Fruit fly (Drosophila melanogaster) whole organism, embryonic: ENCODE data around the gene TfAP-2.

Experiments used
- Ada2b ChIP-seq: fragments of 200-800 bp; sonication (Bioruptor generic); IDR thresholded peaks from 2 replicates; pipeline ENCODE4 v1.3.6; 2022; ENCODE audit warnings: missing biosample characterization, missing genetic modification characterization
- Bteb2 ChIP-seq: fragments of 200-800 bp; sonication (Bioruptor generic); optimal IDR thresholded peaks from 2 replicates; lab custom pipeline; 2016; ENCODE audit warnings: missing biosample characterization, missing genetic modification characterization
- C15 ChIP-seq: fragments of 200-800 bp; sonication (Bioruptor generic); IDR thresholded peaks from 3 replicates; pipeline ENCODE4 v1.3.6; 2022; ENCODE audit warnings: missing biosample characterization, missing genetic modification characterization
- CG10267 ChIP-seq: fragments of 200-800 bp; sonication (Bioruptor generic); optimal IDR thresholded peaks from 2 replicates; lab custom pipeline; 2018; ENCODE audit warnings: missing biosample characterization, mild to moderate bottlenecking, missing genetic modification characterization, moderate library complexity
- CG12071 ChIP-seq: fragments of 200-800 bp; sonication (Bioruptor generic); optimal IDR thresholded peaks from 3 replicates; lab custom pipeline; 2018; ENCODE audit warnings: missing biosample characterization, mild to moderate bottlenecking, missing genetic modification characterization
- CG12155 ChIP-seq: fragments of 200-800 bp; sonication (Bioruptor generic); optimal IDR thresholded peaks from 3 replicates; lab custom pipeline; 2016; ENCODE audit warnings: missing biosample characterization, missing genetic modification characterization
- CG12391 ChIP-seq: fragments of 200-800 bp; sonication (Bioruptor generic); optimal IDR thresholded peaks from 3 replicates; lab custom pipeline; 2018; ENCODE audit warnings: missing biosample characterization, mild to moderate bottlenecking, missing genetic modification characterization, moderate library complexity
- CG12942 ChIP-seq: fragments of 200-800 bp; sonication (Bioruptor generic); optimal IDR thresholded peaks from 3 replicates; lab custom pipeline; 2016; ENCODE audit warnings: missing biosample characterization, missing genetic modification characterization
- CG14014 ChIP-seq: fragments of 200-800 bp; sonication (Bioruptor generic); IDR thresholded peaks from 2 replicates; pipeline ENCODE4 v1.3.6; 2022; ENCODE audit warnings: missing biosample characterization, missing genetic modification characterization
- CG15073 ChIP-seq: fragments of 200-800 bp; sonication (Bioruptor generic); optimal IDR thresholded peaks from 2 replicates; lab custom pipeline; 2016; ENCODE audit warnings: missing biosample characterization, missing genetic modification characterization
- CG1603 ChIP-seq: fragments of 200-800 bp; sonication (Bioruptor generic); optimal IDR thresholded peaks from 2 replicates; lab custom pipeline; 2019; ENCODE audit warnings: missing biosample characterization, mild to moderate bottlenecking, missing genetic modification characterization, moderate library complexity
- CG16813 ChIP-seq: fragments of 200-800 bp; sonication (Bioruptor generic); IDR thresholded peaks from 3 replicates; pipeline ENCODE4 v1.3.6; 2022; ENCODE audit warnings: missing biosample characterization, missing genetic modification characterization; ENCODE audit not compliant: partially characterized antibody
- CG18011 ChIP-seq: fragments of 200-800 bp; sonication (Bioruptor generic); optimal IDR thresholded peaks from 2 replicates; lab custom pipeline; 2017; ENCODE audit warnings: missing biosample characterization, missing genetic modification characterization, mild to moderate bottlenecking, moderate library complexity, missing genotype
- CG18619 ChIP-seq: fragments of 200-800 bp; sonication (Bioruptor generic); optimal IDR thresholded peaks from 3 replicates; lab custom pipeline; 2017; ENCODE audit warnings: missing biosample characterization, mild to moderate bottlenecking, missing genetic modification characterization
- CG2199 ChIP-seq: fragments of 200-800 bp; sonication (Bioruptor generic); IDR thresholded peaks from 3 replicates; pipeline ENCODE4 v1.3.6; 2022; ENCODE audit warnings: missing biosample characterization, missing genetic modification characterization
- CG2875 ChIP-seq: fragments of 200-800 bp; sonication (Bioruptor generic); optimal IDR thresholded peaks from 2 replicates; lab custom pipeline; 2017; ENCODE audit warnings: missing biosample characterization, mild to moderate bottlenecking, missing genetic modification characterization, missing genetic modification reagents
- CG3065 ChIP-seq: fragments of 200-800 bp; sonication (Bioruptor generic); optimal IDR thresholded peaks from 2 replicates; lab custom pipeline; 2016; ENCODE audit warnings: missing biosample characterization, missing genetic modification characterization
- CG31224 ChIP-seq: fragments of 200-800 bp; sonication (Bioruptor generic); IDR thresholded peaks from 2 replicates; pipeline ENCODE4 v1.3.6; 2022; ENCODE audit warnings: missing biosample characterization, missing genetic modification characterization
- CG3726 ChIP-seq: fragments of 200-800 bp; sonication (Bioruptor generic); IDR thresholded peaks from 3 replicates; pipeline ENCODE4, ENCODE4 v1.3.6; 2022; ENCODE audit warnings: missing biosample characterization, missing genetic modification characterization
- CG4328 ChIP-seq: fragments of 200-800 bp; sonication (Bioruptor generic); optimal IDR thresholded peaks from 3 replicates; lab custom pipeline; 2017; ENCODE audit warnings: missing biosample characterization, missing genetic modification reagents, missing genetic modification characterization
- CG6854 ChIP-seq: fragments of 200-800 bp; sonication (Bioruptor generic); optimal IDR thresholded peaks from 3 replicates; lab custom pipeline; 2017; ENCODE audit warnings: missing biosample characterization, mild to moderate bottlenecking, missing genetic modification characterization
- CG8388 ChIP-seq: fragments of 200-800 bp; sonication (Bioruptor generic); optimal IDR thresholded peaks from 2 replicates; lab custom pipeline; 2019; ENCODE audit warnings: missing biosample characterization, mild to moderate bottlenecking, missing genetic modification characterization, moderate library complexity
- CG8765 ChIP-seq: fragments of 200-800 bp; sonication (Bioruptor generic); IDR thresholded peaks from 2 replicates; pipeline ENCODE4 v1.3.6; 2022; ENCODE audit warnings: missing biosample characterization, missing genetic modification characterization
- Camta ChIP-seq: fragments of 200-800 bp; sonication (Bioruptor generic); optimal IDR thresholded peaks from 2 replicates; lab custom pipeline; 2016; ENCODE audit warnings: missing biosample characterization, missing genetic modification characterization
- Deaf1 ChIP-seq: fragments of 200-800 bp; optimal IDR thresholded peaks from 3 replicates; lab custom pipeline; 2019; ENCODE audit warnings: missing biosample characterization, mild to moderate bottlenecking, missing genetic modification characterization, moderate library complexity
- Hmx ChIP-seq: fragments of 200-800 bp; sonication (Bioruptor generic); optimal IDR thresholded peaks from 2 replicates; lab custom pipeline; 2016; ENCODE audit warnings: missing biosample characterization, missing genetic modification characterization
- MBD-R2 ChIP-seq: fragments of 200-800 bp; sonication (Bioruptor generic); IDR thresholded peaks from 2 replicates; pipeline ENCODE4 v1.3.6; 2022; ENCODE audit warnings: missing biosample characterization, missing genetic modification characterization
- NFAT ChIP-seq: fragments of 200-800 bp; sonication (Bioruptor generic); IDR thresholded peaks from 2 replicates; pipeline ENCODE4 v1.3.6; 2022; ENCODE audit warnings: missing biosample characterization, missing genetic modification characterization
- Oaz ChIP-seq: fragments of 200-800 bp; sonication (Bioruptor generic); IDR thresholded peaks from 2 replicates; pipeline ENCODE4 v1.3.6; 2022; ENCODE audit warnings: missing biosample characterization, missing genetic modification characterization
- Optix ChIP-seq: fragments of 200-800 bp; sonication (Bioruptor generic); IDR thresholded peaks from 3 replicates; pipeline ENCODE4 v1.3.6; 2022; ENCODE audit warnings: missing biosample characterization, missing genetic modification characterization
- Ptx1 ChIP-seq: fragments of 200-800 bp; sonication (Bioruptor generic); IDR thresholded peaks from 2 replicates; pipeline ENCODE4 v1.3.6; 2022; ENCODE audit warnings: missing biosample characterization, missing genetic modification characterization
- Ravus ChIP-seq: fragments of 200-800 bp; sonication (Bioruptor generic); IDR thresholded peaks from 2 replicates; pipeline ENCODE4 v1.3.6; 2022; ENCODE audit warnings: missing biosample characterization, missing genetic modification characterization
- Six4 ChIP-seq: fragments of 200-800 bp; sonication (Bioruptor generic); optimal IDR thresholded peaks from 2 replicates; lab custom pipeline; 2016; ENCODE audit warnings: missing biosample characterization, missing genetic modification characterization
- aop ChIP-seq: fragments of 200-800 bp; sonication (Bioruptor generic); IDR thresholded peaks from 2 replicates; pipeline ENCODE4 v1.3.6; 2022; ENCODE audit warnings: missing biosample characterization, missing genetic modification characterization
- ase ChIP-seq: fragments of 200-800 bp; sonication (Bioruptor generic); IDR thresholded peaks from 3 replicates; pipeline ENCODE4 v1.3.6; 2022; ENCODE audit warnings: missing biosample characterization, missing genetic modification characterization
- bowl ChIP-seq: fragments of 200-800 bp; sonication (Bioruptor generic); IDR thresholded peaks from 2 replicates; pipeline ENCODE4 v1.3.6; 2022; ENCODE audit warnings: missing biosample characterization, missing genetic modification characterization
- crol ChIP-seq: fragments of 200-800 bp; sonication (Bioruptor generic); IDR thresholded peaks from 2 replicates; pipeline ENCODE4 v1.3.6; 2022; ENCODE audit warnings: missing biosample characterization, missing genetic modification characterization
- dimm ChIP-seq: fragments of 200-800 bp; sonication (Bioruptor generic); IDR thresholded peaks from 2 replicates; pipeline ENCODE4 v1.3.6; 2022; ENCODE audit warnings: missing biosample characterization, missing genetic modification characterization
- disco-r ChIP-seq: fragments of 200-800 bp; sonication (Bioruptor generic); optimal IDR thresholded peaks from 2 replicates; lab custom pipeline; 2016; ENCODE audit warnings: missing biosample characterization, missing genetic modification characterization
- ewg ChIP-seq: fragments of 200-800 bp; sonication (Bioruptor generic); optimal IDR thresholded peaks from 3 replicates; lab custom pipeline; 2017; ENCODE audit warnings: mild to moderate bottlenecking, missing biosample characterization, missing genetic modification reagents, missing genetic modification characterization
- fd64A ChIP-seq: fragments of 200-800 bp; sonication (Bioruptor generic); optimal IDR thresholded peaks from 3 replicates; lab custom pipeline; 2018; ENCODE audit warnings: missing biosample characterization, mild to moderate bottlenecking, missing genetic modification characterization
- gcm2 ChIP-seq: fragments of 200-800 bp; sonication (Bioruptor generic); optimal IDR thresholded peaks from 2 replicates; lab custom pipeline; 2016; ENCODE audit warnings: missing biosample characterization, missing genetic modification characterization
- gsb-n ChIP-seq: fragments of 200-800 bp; sonication (Bioruptor generic); optimal IDR thresholded peaks from 3 replicates; lab custom pipeline; 2018; ENCODE audit warnings: missing biosample characterization, mild to moderate bottlenecking, missing genetic modification characterization
- inv ChIP-seq: fragments of 200-800 bp; sonication (Bioruptor generic); IDR thresholded peaks from 2 replicates; pipeline ENCODE4 v1.3.6; 2022; ENCODE audit warnings: missing biosample characterization, missing genetic modification characterization; ENCODE audit not compliant: partially characterized antibody
- mam ChIP-seq: fragments of 200-800 bp; sonication (Bioruptor generic); optimal IDR thresholded peaks from 3 replicates; lab custom pipeline; 2016; ENCODE audit warnings: missing biosample characterization, missing genetic modification characterization
- pita ChIP-seq: fragments of 200-800 bp; sonication (Bioruptor generic); optimal IDR thresholded peaks from 2 replicates; lab custom pipeline; 2017; ENCODE audit warnings: missing biosample characterization, mild to moderate bottlenecking, missing genetic modification characterization
- pzg ChIP-seq: fragments of 200-800 bp; sonication (Bioruptor generic); optimal IDR thresholded peaks from 3 replicates; lab custom pipeline; 2018; ENCODE audit warnings: missing biosample characterization, mild to moderate bottlenecking, missing genetic modification characterization, moderate library complexity
- sc ChIP-seq, 3 experiments: fragments of >200 bp in 2 of 3; fragments of 200-800 bp in 1 of 3; sonication (Bioruptor generic) in 1 of 3; optimal IDR thresholded peaks; 2 replicates in 2 of 3; 3 replicates in 1 of 3; lab custom pipeline; 2017; ENCODE audit warnings: mild to moderate bottlenecking in 1 of 3, missing biosample characterization in 1 of 3, missing genetic modification characterization in 1 of 3, missing genetic modification reagents in 1 of 3
- sna ChIP-seq: fragments of 200-800 bp; sonication (Bioruptor generic); IDR thresholded peaks from 2 replicates; pipeline ENCODE4 v1.3.6; 2022; ENCODE audit warnings: missing biosample characterization, missing genetic modification characterization; ENCODE audit not compliant: partially characterized antibody
- trh ChIP-seq: fragments of 200-800 bp; sonication (Bioruptor generic); optimal IDR thresholded peaks from 2 replicates; lab custom pipeline; 2016; ENCODE audit warnings: missing biosample characterization, missing genetic modification characterization
- zfh1 ChIP-seq: fragments of 200-800 bp; sonication (Bioruptor generic); IDR thresholded peaks from 3 replicates; pipeline ENCODE4 v1.3.6; 2022; ENCODE audit warnings: missing biosample characterization, missing genetic modification characterization

TfAP-2 gene

dm6 chr3L:21604265-21604664 lies 17.6 kb downstream of the TfAP-2 start (continued):
- TF ChIP-seq Hmx (GFP tag; lab: Kevin White, UChicago), result no peak
- TF ChIP-seq Ada2b, result 0 out of 2 replicates have a peak, but pooled peaks have one; percentile 16
- no peak for TF ChIP-seq gcm2
- TF ChIP-seq sna (GFP tag; lab: Robert Waterston, UW), result no peak
- peak; percentile 50 for TF ChIP-seq pita (GFP tag; lab: Kevin White, UChicago)
- no peak for TF ChIP-seq bowl (GFP tag; lab: Robert Waterston, UW)
- TF ChIP-seq dimm (GFP tag; lab: Robert Waterston, UW), result no peak
- TF ChIP-seq MBD-R2 (GFP tag; lab: Robert Waterston, UW), result no peak
- no peak for TF ChIP-seq CG4328
- no peak for TF ChIP-seq CG18011 (GFP tag; lab: Kevin White, UChicago)
- no peak for TF ChIP-seq CG31224
- TF ChIP-seq CG2199 (GFP tag; lab: Robert Waterston, UW), result peak; percentile 98
- peak; percentile 54 for TF ChIP-seq CG10267
- TF ChIP-seq Ptx1, result no peak
- TF ChIP-seq zfh1 (GFP tag; lab: Robert Waterston, UW), result peak; percentile 49; the same call in 1 of the 3 replicates
- peak; percentile 45; the same call in 1 of the 2 replicates for TF ChIP-seq CG8765 (GFP tag; lab: Robert Waterston, UW)
- no peak for TF ChIP-seq CG12071 (GFP tag; lab: Kevin White, UChicago)
- peak; percentile 63 for TF ChIP-seq mam (GFP tag; lab: Kevin White, UChicago)
- peak; percentile 26 for TF ChIP-seq Six4 (GFP tag; lab: Kevin White, UChicago)
- TF ChIP-seq fd64A (GFP tag; lab: Kevin White, UChicago), result no peak
- TF ChIP-seq Bteb2 (GFP tag; lab: Kevin White, UChicago), result peak; percentile 2
- TF ChIP-seq CG6854 (GFP tag; lab: Kevin White, UChicago), result no peak
- peak; percentile 96 for TF ChIP-seq CG3065 (GFP tag; lab: Kevin White, UChicago)
- no peak for TF ChIP-seq sc (optimal IDR thresholded peaks at IDR 0.05; lab: Kevin White, UChicago)
- TF ChIP-seq sc (GFP tag; optimal IDR thresholded peaks at IDR 0.05; lab: Kevin White, UChicago), result no peak
- no peak for TF ChIP-seq crol
- TF ChIP-seq Deaf1, result no peak
- TF ChIP-seq inv (GFP tag; lab: Robert Waterston, UW), result no peak
- TF ChIP-seq pzg (GFP tag; lab: Kevin White, UChicago), result no peak
- TF ChIP-seq Optix (GFP tag; lab: Robert Waterston, UW), result no peak
- TF ChIP-seq gsb-n (tag; lab: Kevin White, UChicago), result peak; percentile 17
- TF ChIP-seq trh (GFP tag; lab: Kevin White, UChicago), result peak; percentile 39
- TF ChIP-seq Camta (GFP tag; lab: Kevin White, UChicago), result peak; percentile 66
- TF ChIP-seq CG2875 (GFP tag; lab: Kevin White, UChicago), result peak; percentile 40
- TF ChIP-seq CG14014 (GFP tag; lab: Robert Waterston, UW), result 0 out of 2 replicates have a peak, but pooled peaks have one; percentile 42
- TF ChIP-seq ewg (GFP tag; lab: Kevin White, UChicago), result no peak
- peak; percentile 79 for TF ChIP-seq ase
- peak; percentile 72 for TF ChIP-seq CG1603 (tag; lab: Kevin White, UChicago)
- peak; percentile 4 for TF ChIP-seq CG18619 (GFP tag; lab: Kevin White, UChicago)
- TF ChIP-seq CG3726 (GFP tag; lab: Robert Waterston, UW), result peak; percentile 18; the same call in 1 of the 3 replicates
- TF ChIP-seq CG16813 (GFP tag; lab: Robert Waterston, UW), result peak; percentile 54; the same call in 2 of the 3 replicates
- no peak for TF ChIP-seq CG15073
- peak; percentile 28 for TF ChIP-seq disco-r (GFP tag; lab: Kevin White, UChicago)
- peak; percentile 75 for TF ChIP-seq NFAT
- TF ChIP-seq CG12391, result peak; percentile 24
- 0 out of 2 replicates have a peak, but pooled peaks have one; percentile 11 for TF ChIP-seq Oaz
- TF ChIP-seq aop (GFP tag; lab: Robert Waterston, UW), result peak; percentile 44; the same call in 1 of the 2 replicates
- no peak for TF ChIP-seq CG8388
- TF ChIP-seq Ravus (GFP tag; lab: Robert Waterston, UW), result no peak
- TF ChIP-seq CG12942 (GFP tag; lab: Kevin White, UChicago), result peak; percentile 35
- no peak for TF ChIP-seq C15 (GFP tag; lab: Robert Waterston, UW)
- peak; percentile 49 for TF ChIP-seq CG12155 (GFP tag; lab: Kevin White, UChicago)
